Worm (Caenorhabditis elegans) whole organism, L2 larva: Measurements from ENCODE around the gene F21C10.19.

Experiments
- R02D3.7 ChIP-seq: fragments of 150-350 bp; optimal IDR thresholded peaks from 2 replicates; lab custom pipeline; 2014; ENCODE audit warnings: missing biosample characterization, missing genetic modification characterization
- Y55F3AM.14 ChIP-seq: fragments of 200-800 bp; sonication (Bioruptor generic); optimal IDR thresholded peaks from 2 replicates; lab custom pipeline; 2018; ENCODE audit warnings: mild to moderate bottlenecking, missing genetic modification characterization, missing compliant biosample characterization
- ama-1 ChIP-seq: fragments of 150-350 bp; optimal IDR thresholded peaks from 2 replicates; lab custom pipeline; 2018; ENCODE audit warnings: inconsistent platforms
- blmp-1 ChIP-seq: sonication (generic microtip); optimal IDR thresholded peaks from 2 replicates; lab custom pipeline; 2017; ENCODE audit warnings: missing genetic modification characterization, mild to moderate bottlenecking, missing compliant biosample characterization, antibody characterized with exemption, moderate library complexity; ENCODE audit not compliant: insufficient read depth
- ceh-16 ChIP-seq: fragments of 150-350 bp; optimal IDR thresholded peaks from 2 replicates; lab custom pipeline; 2014; ENCODE audit warnings: missing biosample characterization, missing genetic modification characterization
- ceh-82 ChIP-seq: fragments of 150-350 bp; optimal IDR thresholded peaks from 2 replicates; lab custom pipeline; 2014; ENCODE audit warnings: missing biosample characterization, missing genetic modification characterization
- crh-2 ChIP-seq: sonication (generic microtip); optimal IDR thresholded peaks from 2 replicates; lab custom pipeline; 2017; ENCODE audit warnings: missing biosample characterization, missing genetic modification characterization
- dmd-4 ChIP-seq: sonication (generic microtip); optimal IDR thresholded peaks from 2 replicates; lab custom pipeline; 2017; ENCODE audit warnings: missing biosample characterization, missing genetic modification characterization
- egl-27 ChIP-seq: sonication (generic microtip); optimal IDR thresholded peaks from 3 replicates; lab custom pipeline; 2017; ENCODE audit warnings: missing biosample characterization, missing genetic modification reagents, missing genetic modification characterization
- elt-1 ChIP-seq: fragments of 150-350 bp; optimal IDR thresholded peaks from 2 replicates; lab custom pipeline; 2014; ENCODE audit warnings: missing biosample characterization, missing genetic modification characterization
- gmeb-1 ChIP-seq: fragments of 150-350 bp; optimal IDR thresholded peaks from 2 replicates; lab custom pipeline; 2014; ENCODE audit warnings: missing biosample characterization, missing genetic modification characterization
- lin-11 ChIP-seq: fragments of 150-350 bp; sonication (generic microtip); optimal IDR thresholded peaks from 2 replicates; lab custom pipeline; 2014; ENCODE audit warnings: missing biosample characterization, missing genetic modification characterization, inconsistent platforms, mixed read lengths
- lin-13 ChIP-seq: fragments of 150-350 bp; optimal IDR thresholded peaks from 2 replicates; lab custom pipeline; 2014; ENCODE audit warnings: missing biosample characterization, missing genetic modification reagents, missing genetic modification characterization
- lsy-2 ChIP-seq, 2 experiments: fragments of 150-350 bp in 1 of 2; sonication (generic microtip) in 1 of 2; optimal IDR thresholded peaks; 2 replicates each; lab custom pipeline; 2014 to 2017; ENCODE audit warnings: missing biosample characterization in 2 of 2, missing genetic modification characterization in 2 of 2
- mab-5 ChIP-seq: fragments of 150-350 bp; optimal IDR thresholded peaks from 2 replicates; lab custom pipeline; 2014; ENCODE audit warnings: missing biosample characterization, missing genetic modification characterization
- mbf-1 ChIP-seq: sonication (generic microtip); optimal IDR thresholded peaks from 2 replicates; lab custom pipeline; 2017; ENCODE audit warnings: missing biosample characterization, missing genetic modification characterization
- mdl-1 ChIP-seq, 2 experiments: fragments of 150-350 bp in 1 of 2; sonication (generic microtip) in 1 of 2; optimal IDR thresholded peaks; 2 replicates each; lab custom pipeline; 2017; ENCODE audit warnings: missing biosample characterization in 2 of 2, missing genetic modification characterization in 2 of 2
- nhr-10 ChIP-seq: sonication (generic microtip); optimal IDR thresholded peaks from 2 replicates; lab custom pipeline; 2017; ENCODE audit warnings: missing biosample characterization, missing genetic modification characterization
- nhr-11 ChIP-seq: fragments of 150-350 bp; optimal IDR thresholded peaks from 2 replicates; lab custom pipeline; 2014; ENCODE audit warnings: missing biosample characterization, missing genetic modification characterization
- nhr-12 ChIP-seq: fragments of 150-350 bp; optimal IDR thresholded peaks from 2 replicates; lab custom pipeline; 2014; ENCODE audit warnings: missing biosample characterization, missing genetic modification characterization
- nhr-129 ChIP-seq: fragments of 150-350 bp; optimal IDR thresholded peaks from 2 replicates; lab custom pipeline; 2014; ENCODE audit warnings: missing biosample characterization, missing genetic modification characterization
- nhr-21 ChIP-seq: fragments of 150-350 bp; optimal IDR thresholded peaks from 2 replicates; lab custom pipeline; 2014; ENCODE audit warnings: missing biosample characterization, missing genetic modification characterization
- nhr-23 ChIP-seq: fragments of 150-350 bp; optimal IDR thresholded peaks from 2 replicates; lab custom pipeline; 2014; ENCODE audit warnings: missing biosample characterization, missing genetic modification reagents, missing genetic modification characterization
- nhr-25 ChIP-seq: fragments of 150-350 bp; sonication (generic microtip); optimal IDR thresholded peaks from 3 replicates; lab custom pipeline; 2014; ENCODE audit warnings: missing biosample characterization, missing genetic modification characterization
- nhr-77 ChIP-seq: fragments of 150-350 bp; optimal IDR thresholded peaks from 2 replicates; lab custom pipeline; 2014; ENCODE audit warnings: missing biosample characterization, missing genetic modification characterization
- sem-4 ChIP-seq: fragments of 150-350 bp; optimal IDR thresholded peaks from 2 replicates; lab custom pipeline; 2014; ENCODE audit warnings: missing biosample characterization, missing genetic modification reagents, missing genetic modification characterization
- sma-3 ChIP-seq: sonication (generic microtip); optimal IDR thresholded peaks from 2 replicates; lab custom pipeline; 2016; ENCODE audit warnings: missing genetic modification reagents, missing genetic modification characterization, missing compliant biosample characterization
- sma-9 ChIP-seq, 2 experiments: fragments of 150-350 bp in 1 of 2; sonication (generic microtip) in 1 of 2; optimal IDR thresholded peaks; 2 replicates each; lab custom pipeline; 2014 to 2016; ENCODE audit warnings: missing genetic modification characterization in 2 of 2, mild to moderate bottlenecking in 1 of 2, missing biosample characterization in 1 of 2, missing compliant biosample characterization in 1 of 2, missing genetic modification reagents in 1 of 2, moderate library complexity in 1 of 2
- snpc-4 ChIP-seq: fragments of 150-350 bp; optimal IDR thresholded peaks from 2 replicates; lab custom pipeline; 2014; ENCODE audit warnings: missing biosample characterization, missing genetic modification characterization
- unc-62 ChIP-seq: fragments of 150-350 bp; optimal IDR thresholded peaks from 2 replicates; lab custom pipeline; 2014; ENCODE audit warnings: missing biosample characterization, missing genetic modification reagents, missing genetic modification characterization
- zag-1 ChIP-seq: fragments of 150-350 bp; optimal IDR thresholded peaks from 2 replicates; lab custom pipeline; 2014; ENCODE audit warnings: missing biosample characterization, missing genetic modification characterization
- ztf-1 ChIP-seq: fragments of 200-800 bp; sonication (Bioruptor generic); conservative IDR thresholded peaks from 2 replicates; pipeline ENCODE4 v1.3.6; 2022; ENCODE audit warnings: missing genetic modification characterization, missing compliant biosample characterization
- ztf-11 ChIP-seq: sonication (generic microtip); optimal IDR thresholded peaks from 2 replicates; lab custom pipeline; 2017; ENCODE audit warnings: missing biosample characterization, missing genetic modification characterization

Gene F21C10.19

ce11 chrV:9154772-9155171 lies 23.9 kb downstream of the F21C10.19 start, which contains the start of gene B0222.5:
Gene B0222.5 (minus strand): TSS chrV:9154872.
- TF ChIP-seq snpc-4 = no peak
- no peak for TF ChIP-seq nhr-10 (tag; lab: Kevin White, UChicago)
- TF ChIP-seq nhr-23 (tag; lab: Kevin White, UChicago) = no peak
- TF ChIP-seq sem-4 (tag; lab: Kevin White, UChicago) = no peak
- no peak for TF ChIP-seq sma-9 (GFP tag; optimal IDR thresholded peaks at IDR 0.05; lab: Kevin White, UChicago)
- TF ChIP-seq sma-9 (tag; optimal IDR thresholded peaks at IDR 0.05; lab: Kevin White, UChicago) = no peak
- TF ChIP-seq lsy-2 (tag; optimal IDR thresholded peaks at IDR 0.05; lab: Kevin White, UChicago) = no peak
- TF ChIP-seq nhr-11 = no peak
- no peak for TF ChIP-seq mab-5 (tag; lab: Kevin White, UChicago)
- no peak for TF ChIP-seq nhr-21 (tag; lab: Kevin White, UChicago)
- TF ChIP-seq nhr-25 (tag; lab: Kevin White, UChicago) = no peak
- no peak for TF ChIP-seq mbf-1 (tag; lab: Kevin White, UChicago)
- TF ChIP-seq gmeb-1 (tag; lab: Kevin White, UChicago) = no peak
- no peak for TF ChIP-seq unc-62 (GFP tag; lab: Kevin White, UChicago)
- no peak for TF ChIP-seq ztf-11
- no peak for TF ChIP-seq nhr-12

ce11 chrV:9155616-9156015 lies 24.8 kb downstream of the F21C10.19 start:
- TF ChIP-seq lin-13 (GFP tag; lab: Kevin White, UChicago) = no peak

ce11 chrV:9156679-9157078 lies 25.8 kb downstream of the F21C10.19 start, which contains the start of gene B0222.15:
Gene B0222.15 (minus strand): TSS chrV:9156779.
- TF ChIP-seq ztf-1 (GFP tag; lab: Robert Waterston, UW) (no peak), ceh-82 (tag; lab: Kevin White, UChicago) (no peak), gmeb-1 (tag; lab: Kevin White, UChicago) (no peak), ztf-11 (no peak), egl-27 (tag; lab: Kevin White, UChicago) (no peak), nhr-10 (tag; lab: Kevin White, UChicago) (no peak), lin-11 (no peak), R02D3.7 (tag; lab: Kevin White, UChicago) (no peak), snpc-4 (no peak), ceh-16 (tag; lab: Kevin White, UChicago) (no peak), ama-1 (lab: Kevin White, UChicago) (no peak), mbf-1 (tag; lab: Kevin White, UChicago) (no peak), blmp-1 (tag; lab: Kevin White, UChicago) (no peak), dmd-4 (no peak), nhr-129 (tag; lab: Kevin White, UChicago) (no peak), Y55F3AM.14 (GFP tag; lab: Kevin White, UChicago) (no peak), mab-5 (tag; lab: Kevin White, UChicago) (no peak)

ce11 chrV:9157597-9157996 lies 26.7 kb downstream of the F21C10.19 start:
- TF ChIP-seq zag-1 (tag; lab: Kevin White, UChicago) (no peak), elt-1 (tag; lab: Kevin White, UChicago) (no peak), unc-62 (GFP tag; lab: Kevin White, UChicago) (no peak)

- TF ChIP-seq nhr-25 (tag; lab: Kevin White, UChicago) (peak; percentile 40), ama-1 (lab: Kevin White, UChicago) (peak; percentile 18)
Measured at ce11 chrV:9159146-9159717, 28.4 kb downstream of the F21C10.19 start.

- TF ChIP-seq ama-1 (lab: Kevin White, UChicago) = peak; percentile 20
- peak; percentile 57 for TF ChIP-seq blmp-1 (tag; lab: Kevin White, UChicago)
- TF ChIP-seq crh-2 (tag; lab: Kevin White, UChicago) = peak; percentile 10
- TF ChIP-seq mab-5 (tag; lab: Kevin White, UChicago) = no peak
- TF ChIP-seq nhr-25 (tag; lab: Kevin White, UChicago) = peak; percentile 68
- no peak for TF ChIP-seq nhr-77
- TF ChIP-seq mdl-1 (tag; optimal IDR thresholded peaks at IDR 0.05; lab: Kevin White, UChicago) = no peak
- TF ChIP-seq sma-3 (GFP tag; lab: Kevin White, UChicago) = peak; percentile 28
- TF ChIP-seq nhr-21 (tag; lab: Kevin White, UChicago) = peak; percentile 21
- TF ChIP-seq sma-9 (GFP tag; optimal IDR thresholded peaks at IDR 0.05; lab: Kevin White, UChicago) = peak; percentile 25
- no peak for TF ChIP-seq sma-9 (tag; optimal IDR thresholded peaks at IDR 0.05; lab: Kevin White, UChicago)
- no peak for TF ChIP-seq unc-62 (GFP tag; lab: Kevin White, UChicago)
Measured at ce11 chrV:9160224-9160886, 29.5 kb downstream of the F21C10.19 start, which contains the start of gene col-144. Gene col-144 (minus strand): TSS chrV:9160642.
